Fruit fly (Drosophila melanogaster): ENCODE measurements around the gene eIF3e.

- peak; percentile 27 for TF ChIP-seq EcR (GFP tag; optimal IDR thresholded peaks at IDR 0.05)
- TF ChIP-seq CG8159 (tag; optimal IDR thresholded peaks at IDR 0.05) = peak; percentile 9
- peak; percentile 23 for TF ChIP-seq Snoo (tag; optimal IDR thresholded peaks at IDR 0.05)
- TF ChIP-seq CG9948 (tag; optimal IDR thresholded peaks at IDR 0.05) = no peak
- TF ChIP-seq CG10348 (GFP tag; IDR thresholded peaks at IDR 0.05) = no peak
- TF ChIP-seq Pif1A (GFP tag; optimal IDR thresholded peaks at IDR 0.05) = peak; percentile 41
- no peak for TF ChIP-seq rn (GFP tag; IDR thresholded peaks at IDR 0.05)
- no peak for TF ChIP-seq CG14655 (GFP tag; optimal IDR thresholded peaks at IDR 0.05)
- TF ChIP-seq CG32121 (GFP tag; IDR thresholded peaks at IDR 0.05) = peak; percentile 75
- TF ChIP-seq CG34367 (tag; optimal IDR thresholded peaks at IDR 0.05) = no peak
Observed at dm6 chr3L:16800026-16800425, 13.3 kb upstream of the eIF3e start.
